Fruit fly (Drosophila melanogaster) whole organism: Measurements from ENCODE around the gene CG43658.

ENCODE experiments used
- CG8478 ChIP-seq: fragments of >200 bp; optimal IDR thresholded peaks from 2 replicates; lab custom pipeline; 2018; ENCODE audit warnings: inconsistent platforms
- Dll ChIP-seq: fragments of >200 bp; optimal IDR thresholded peaks from 2 replicates; lab custom pipeline; 2017
- EcR ChIP-seq, 2 experiments: fragments of >200 bp; optimal IDR thresholded peaks; 2 replicates each; lab custom pipeline; 2017; ENCODE audit warnings: missing biosample characterization in 2 of 2, missing genetic modification characterization in 2 of 2, missing genetic modification reagents in 2 of 2
- pan ChIP-seq: fragments of >200 bp; optimal IDR thresholded peaks from 2 replicates; lab custom pipeline; 2017
- psq ChIP-seq: fragments of >200 bp; optimal IDR thresholded peaks from 2 replicates; lab custom pipeline; 2017
- usp ChIP-seq: fragments of >200 bp; optimal IDR thresholded peaks from 2 replicates; lab custom pipeline; 2017; ENCODE audit warnings: missing biosample characterization, missing genetic modification characterization, mixed read lengths

Gene CG43658

dm6 chrX:17532158-17532557, 28.8 kb downstream of the CG43658 start:
- TF ChIP-seq psq (lab: Kevin White, UChicago), result no peak
- TF ChIP-seq usp, result no peak
- no peak for TF ChIP-seq pan (lab: Kevin White, UChicago)
- TF ChIP-seq EcR (GFP tag; optimal IDR thresholded peaks at IDR 0.05; lab: Kevin White, UChicago), result no peak
- no peak for TF ChIP-seq Dll (lab: Kevin White, UChicago)
- no peak for TF ChIP-seq CG8478 (lab: Kevin White, UChicago)

DNA sequence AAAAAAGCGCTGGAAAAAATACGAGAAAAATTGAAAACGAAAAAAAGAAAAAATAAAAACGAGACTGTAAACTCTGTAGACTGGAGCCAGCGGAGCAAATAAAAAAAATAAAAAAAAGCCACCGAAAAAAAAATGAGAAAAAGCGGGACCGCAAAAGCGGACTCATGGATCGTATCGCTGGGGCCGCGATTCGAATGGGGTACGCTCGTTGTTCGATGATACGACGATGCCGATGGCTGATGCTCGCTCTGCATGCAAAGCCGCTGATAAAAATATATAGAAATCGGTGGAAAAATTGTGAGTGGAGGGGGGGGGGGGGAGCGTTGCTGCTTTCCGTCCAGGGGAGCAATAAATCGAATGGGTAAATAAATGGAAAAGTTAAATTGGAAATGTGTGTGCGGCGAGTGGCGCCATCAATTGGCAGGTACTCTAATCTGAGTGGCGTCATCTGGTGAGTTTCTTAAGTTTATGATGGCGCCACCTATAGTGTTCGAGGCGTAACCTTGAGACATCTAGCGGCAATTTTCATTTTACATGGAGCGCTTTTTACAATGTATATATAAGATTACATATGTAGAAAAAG, 29.3 kb downstream of the CG43658 start:
- no peak for TF ChIP-seq psq (lab: Kevin White, UChicago)
- TF ChIP-seq usp, result no peak
- TF ChIP-seq EcR (GFP tag; optimal IDR thresholded peaks at IDR 0.05; lab: Kevin White, UChicago), result no peak
- no peak for TF ChIP-seq CG8478 (lab: Kevin White, UChicago)
- TF ChIP-seq pan (lab: Kevin White, UChicago), result no peak
- no peak for TF ChIP-seq Dll (lab: Kevin White, UChicago)

dm6 chrX:17524426-17524825, 36.6 kb downstream of the CG43658 start:
- TF ChIP-seq pan (lab: Kevin White, UChicago) (no peak), EcR (GFP tag; optimal IDR thresholded peaks at IDR 0.05; lab: Kevin White, UChicago) (no peak), psq (lab: Kevin White, UChicago) (no peak), usp (no peak), CG8478 (lab: Kevin White, UChicago) (no peak), Dll (lab: Kevin White, UChicago) (no peak)

DNA sequence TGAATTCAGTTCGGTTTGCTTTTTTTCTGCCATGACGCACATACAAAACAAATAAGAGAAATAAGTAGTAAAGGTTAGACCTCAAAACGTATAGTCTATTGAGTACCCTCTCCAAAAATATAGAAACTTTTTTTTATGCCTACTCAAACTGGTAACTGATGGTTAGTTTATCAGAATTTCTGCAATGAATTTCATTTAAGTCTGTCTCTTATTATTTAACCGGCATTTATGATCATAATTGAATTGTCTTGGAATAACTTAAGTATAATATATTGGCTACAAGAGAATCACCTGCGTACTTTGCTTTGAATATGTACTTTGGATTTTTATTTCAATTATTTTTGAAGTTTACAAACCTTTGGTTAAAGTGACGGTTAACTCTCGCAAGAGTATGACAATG, 37.4 kb downstream of the CG43658 start:
- TF ChIP-seq EcR (GFP tag; optimal IDR thresholded peaks at IDR 0.05; lab: Kevin White, UChicago) (no peak), pan (lab: Kevin White, UChicago) (no peak), Dll (lab: Kevin White, UChicago) (no peak), CG8478 (lab: Kevin White, UChicago) (no peak), usp (no peak), psq (lab: Kevin White, UChicago) (no peak)

- TF ChIP-seq CG8478 (lab: Kevin White, UChicago), result no peak
- TF ChIP-seq Dll (lab: Kevin White, UChicago), result no peak
- no peak for TF ChIP-seq usp
- TF ChIP-seq pan (lab: Kevin White, UChicago), result no peak
- no peak for TF ChIP-seq psq (lab: Kevin White, UChicago)
- TF ChIP-seq EcR (GFP tag; optimal IDR thresholded peaks at IDR 0.05; lab: Kevin White, UChicago), result no peak
These were observed 38.4 kb downstream of the CG43658 start for dm6 chrX:17522576-17522975.

DNA sequence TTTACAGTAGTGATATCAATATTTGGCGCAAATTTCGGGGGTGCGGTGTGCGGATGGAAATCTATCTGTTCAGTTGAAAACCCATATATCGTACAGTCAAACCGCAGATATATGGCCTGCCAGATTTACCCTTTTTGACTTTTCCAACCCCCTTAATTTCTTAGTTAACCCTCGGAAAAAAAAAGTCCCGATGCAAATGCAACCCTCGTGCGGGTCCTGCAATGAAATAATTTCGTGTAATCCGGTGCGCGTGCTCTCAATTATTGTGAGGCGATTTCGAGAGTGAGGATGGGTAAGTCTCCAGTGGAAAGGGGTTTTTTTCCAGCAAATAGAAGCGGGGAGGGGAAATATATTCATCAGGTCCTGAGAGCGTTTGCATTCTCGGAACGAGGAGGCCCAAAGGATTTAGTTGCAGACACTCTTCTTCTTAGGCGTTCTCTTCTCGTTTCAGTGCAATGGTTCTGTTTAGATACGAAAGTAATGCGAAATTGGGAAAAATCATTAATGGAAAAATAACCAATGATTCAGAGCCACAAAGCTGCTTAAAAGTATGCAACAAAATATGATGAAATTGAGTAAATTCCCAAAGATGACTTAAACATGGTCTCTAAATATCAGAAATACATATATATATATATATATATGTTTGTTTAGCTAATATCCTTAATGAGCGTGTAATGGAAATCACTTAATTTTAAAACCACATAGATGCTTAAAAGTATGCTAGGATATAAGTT, 40.1 kb downstream of the CG43658 start:
- no peak for TF ChIP-seq psq (lab: Kevin White, UChicago)
- no peak for TF ChIP-seq CG8478 (lab: Kevin White, UChicago)
- no peak for TF ChIP-seq pan (lab: Kevin White, UChicago)
- no peak for TF ChIP-seq Dll (lab: Kevin White, UChicago)
- TF ChIP-seq usp, result no peak
- no peak for TF ChIP-seq EcR (GFP tag; optimal IDR thresholded peaks at IDR 0.05; lab: Kevin White, UChicago)

- TF ChIP-seq Dll (lab: Kevin White, UChicago) (no peak), EcR (GFP tag; optimal IDR thresholded peaks at IDR 0.05; lab: Kevin White, UChicago) (peak in 1 of 2 experiments; percentile 87), usp (no peak), pan (lab: Kevin White, UChicago) (peak; percentile 76)
These were observed 42.8 kb downstream of the CG43658 start for dm6 chrX:17518117-17518689.

DNA sequence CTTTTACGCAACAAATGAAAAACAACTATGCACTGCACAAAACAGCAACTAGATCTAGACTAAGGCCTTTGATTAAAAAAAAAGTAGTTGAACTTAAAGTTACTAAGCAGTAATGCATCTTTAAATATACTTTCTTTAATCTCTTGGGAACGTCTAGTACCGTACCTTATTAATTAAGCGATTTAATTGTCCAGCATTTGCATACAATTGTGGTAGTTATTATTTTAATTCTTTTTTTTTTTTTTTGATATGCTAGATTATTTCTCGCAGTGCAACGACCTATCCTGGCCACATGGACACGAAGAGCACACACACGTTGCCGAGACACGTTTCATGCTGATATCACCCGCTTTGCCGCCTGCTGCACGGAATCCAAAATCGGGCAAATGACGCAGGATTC, 44.3 kb downstream of the CG43658 start:
- TF ChIP-seq EcR (GFP tag; optimal IDR thresholded peaks at IDR 0.05; lab: Kevin White, UChicago) (no peak), pan (lab: Kevin White, UChicago) (no peak)

DNA sequence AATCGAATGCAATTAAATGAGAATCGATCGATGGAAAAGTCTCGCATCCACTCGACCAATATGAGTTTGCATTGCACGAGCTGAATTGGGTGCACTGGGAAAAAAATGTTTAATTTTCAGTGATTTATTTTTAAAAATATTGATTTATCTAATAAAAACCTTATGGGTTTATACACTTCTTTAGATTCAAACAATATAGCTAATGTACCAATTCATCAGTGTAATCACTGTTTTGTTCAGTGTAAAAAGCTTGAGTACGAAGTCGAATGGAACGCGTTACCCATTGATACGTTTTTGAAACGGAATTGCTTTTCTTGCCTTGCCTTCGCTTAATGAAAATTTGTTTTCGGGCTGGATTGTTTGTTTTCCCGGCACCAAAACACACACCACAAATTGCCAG, 47.2 kb downstream of the CG43658 start:
- TF ChIP-seq CG8478 (lab: Kevin White, UChicago) (no peak), psq (lab: Kevin White, UChicago) (no peak), pan (lab: Kevin White, UChicago) (no peak), Dll (lab: Kevin White, UChicago) (no peak), usp (no peak), EcR (GFP tag; optimal IDR thresholded peaks at IDR 0.05; lab: Kevin White, UChicago) (no peak)

DNA sequence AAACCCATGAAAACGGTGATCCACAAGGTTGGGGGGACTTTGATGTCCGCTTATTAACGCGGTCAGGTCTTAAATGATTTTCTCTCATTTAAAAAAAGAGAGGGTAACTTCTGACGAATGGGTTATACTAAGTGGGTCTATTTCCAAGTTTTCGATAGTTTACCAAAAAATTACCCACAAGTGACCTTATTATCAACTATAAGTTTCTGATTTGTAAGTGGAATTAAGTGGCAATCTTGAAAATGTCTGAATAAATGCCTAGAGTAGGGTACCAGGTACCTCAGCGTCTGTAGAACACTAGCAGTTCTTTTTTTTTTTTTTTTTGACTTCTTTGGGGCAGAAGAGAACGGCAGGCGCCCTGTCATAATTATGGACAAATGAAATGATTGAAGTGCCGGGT, 48.3 kb downstream of the CG43658 start:
- no peak for TF ChIP-seq Dll (lab: Kevin White, UChicago)
- TF ChIP-seq psq (lab: Kevin White, UChicago), result no peak
- TF ChIP-seq EcR (GFP tag; optimal IDR thresholded peaks at IDR 0.05; lab: Kevin White, UChicago), result no peak
- no peak for TF ChIP-seq CG8478 (lab: Kevin White, UChicago)
- TF ChIP-seq pan (lab: Kevin White, UChicago), result no peak
- no peak for TF ChIP-seq usp

- no peak for TF ChIP-seq usp
- peak; percentile 69 for TF ChIP-seq pan (lab: Kevin White, UChicago)
These were observed 50.7 kb downstream of the CG43658 start for dm6 chrX:17510125-17510903.
